Worm (Caenorhabditis elegans) whole organism, young adult: ENCODE measurements around the gene F36H12.9.

Experiments
- B0035.1 ChIP-seq: sonication (generic microtip); optimal IDR thresholded peaks from 2 replicates; lab custom pipeline; 2016; ENCODE audit warnings: missing genetic modification characterization, mild to moderate bottlenecking, missing compliant biosample characterization, missing genotype, missing genetic modification reagents
- F39B2.1 ChIP-seq: fragments of 200-800 bp; sonication (Bioruptor generic); IDR thresholded peaks from 2 replicates; pipeline ENCODE4 v1.3.6; 2022; ENCODE audit warnings: missing genetic modification reagents, missing genetic modification characterization, missing compliant biosample characterization
- F57C9.4 ChIP-seq: sonication (generic microtip); optimal IDR thresholded peaks from 2 replicates; lab custom pipeline; 2017; ENCODE audit warnings: mild to moderate bottlenecking, missing genetic modification characterization, missing compliant biosample characterization
- aptf-2 ChIP-seq: fragments of 200-800 bp; sonication (Bioruptor generic); conservative IDR thresholded peaks from 2 replicates; pipeline ENCODE4 v1.3.6; 2022; ENCODE audit warnings: missing genetic modification reagents, missing genetic modification characterization, missing compliant biosample characterization
- bed-2 ChIP-seq: fragments of 200-800 bp; sonication (Bioruptor generic); IDR thresholded peaks from 2 replicates; pipeline ENCODE4 v1.3.6; 2022; ENCODE audit warnings: missing genetic modification reagents, missing genetic modification characterization, missing compliant biosample characterization
- ceh-91 ChIP-seq: fragments of 200-800 bp; sonication (Bioruptor generic); IDR thresholded peaks from 2 replicates; pipeline ENCODE4 v1.3.6; 2022; ENCODE audit warnings: missing genetic modification reagents, missing genetic modification characterization, missing compliant biosample characterization
- dpl-1 ChIP-seq: fragments of 150-350 bp; optimal IDR thresholded peaks from 2 replicates; lab custom pipeline; 2014; ENCODE audit warnings: missing biosample characterization, missing genetic modification reagents, missing genetic modification characterization
- mes-4 ChIP-seq: sonication (generic microtip); optimal IDR thresholded peaks from 2 replicates; lab custom pipeline; 2016; ENCODE audit warnings: missing genotype, missing genetic modification characterization, missing compliant biosample characterization
- rcor-1 ChIP-seq: fragments of 200-800 bp; sonication (Bioruptor generic); IDR thresholded peaks from 2 replicates; pipeline ENCODE4 v1.3.6; 2022; ENCODE audit warnings: missing genetic modification reagents, missing genetic modification characterization, missing compliant biosample characterization
- rec-8 ChIP-seq, 2 experiments: sonication (generic microtip); optimal IDR thresholded peaks; 2 replicates each; lab custom pipeline; 2016; ENCODE audit warnings: mild to moderate bottlenecking in 2 of 2, missing genetic modification characterization in 2 of 2, missing genetic modification reagents in 2 of 2, missing genotype in 2 of 2, missing biosample characterization in 1 of 2, missing compliant biosample characterization in 1 of 2, moderate library complexity in 1 of 2
- unc-62 ChIP-seq: fragments of 150-350 bp; optimal IDR thresholded peaks from 2 replicates; lab custom pipeline; 2014; ENCODE audit warnings: missing biosample characterization, missing genetic modification reagents, missing genetic modification characterization
- ztf-6 ChIP-seq: fragments of 200-800 bp; sonication (Bioruptor generic); IDR thresholded peaks from 2 replicates; pipeline ENCODE4 v1.3.6; 2022; ENCODE audit warnings: missing genetic modification reagents, missing genetic modification characterization, missing compliant biosample characterization

DNA sequence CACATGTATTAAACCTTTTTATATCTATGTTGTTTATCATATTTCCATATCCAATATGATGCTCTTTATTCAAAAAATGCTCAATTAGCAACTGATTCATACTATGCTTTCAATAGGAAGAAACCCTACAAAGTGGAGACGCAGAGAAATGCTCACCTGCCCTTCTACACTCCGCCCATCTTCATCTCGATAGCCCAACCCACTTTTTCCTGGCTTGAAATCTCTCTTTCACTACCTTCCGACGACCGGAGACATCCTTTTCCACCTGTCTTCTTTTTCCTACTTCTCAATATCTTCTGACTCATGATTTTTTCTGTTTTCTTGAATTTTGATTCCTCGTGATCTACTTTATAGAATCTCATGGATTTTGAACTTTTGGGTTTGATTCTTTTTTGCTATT, 32.1 kb downstream of the F36H12.9 start:
- no peak for TF ChIP-seq ceh-91 (GFP tag; lab: Robert Waterston, UW)
- TF ChIP-seq rcor-1 (GFP tag; lab: Robert Waterston, UW) = no peak
- TF ChIP-seq F39B2.1 (GFP tag; lab: Robert Waterston, UW) = no peak
- no peak for TF ChIP-seq unc-62
- TF ChIP-seq mes-4 (tag; lab: Kevin White, UChicago) = no peak
- TF ChIP-seq ztf-6 (GFP tag; lab: Robert Waterston, UW) = no peak
- TF ChIP-seq dpl-1 (GFP tag; lab: Kevin White, UChicago) = no peak
- no peak for TF ChIP-seq aptf-2 (GFP tag; lab: Robert Waterston, UW)
- TF ChIP-seq B0035.1 (tag; lab: Kevin White, UChicago) = no peak
- TF ChIP-seq rec-8 (tag; optimal IDR thresholded peaks at IDR 0.05; lab: Kevin White, UChicago) = no peak
- TF ChIP-seq bed-2 = no peak
- TF ChIP-seq F57C9.4 (tag; lab: Kevin White, UChicago) = no peak
